Fruit fly (Drosophila melanogaster): ENCODE measurements around the gene CG42847.

The CG42847 gene

dm6 chr2L:9457456-9457855 lies 29.8 kb downstream of the CG42847 start:
- TF ChIP-seq CG17801 (GFP tag; optimal IDR thresholded peaks at IDR 0.05; ENCODE audit: partially characterized antibody) = no peak

- TF ChIP-seq CG17801 (GFP tag; optimal IDR thresholded peaks at IDR 0.05; ENCODE audit: partially characterized antibody) = no peak
Measured at dm6 chr2L:9457865-9458264, 30.2 kb downstream of the CG42847 start.

dm6 chr2L:9459372-9460091 lies 31.9 kb downstream of the CG42847 start:
- TF ChIP-seq CG17801 (GFP tag; optimal IDR thresholded peaks at IDR 0.05; ENCODE audit: partially characterized antibody) = no peak

- no peak for TF ChIP-seq CG17801 (GFP tag; optimal IDR thresholded peaks at IDR 0.05; ENCODE audit: partially characterized antibody)
Measured at dm6 chr2L:9460092-9460473, 32.4 kb downstream of the CG42847 start.

dm6 chr2L:9464455-9465063 lies 36.9 kb downstream of the CG42847 start:
- TF ChIP-seq CG17801 (GFP tag; optimal IDR thresholded peaks at IDR 0.05; ENCODE audit: partially characterized antibody) = no peak

- TF ChIP-seq CG17801 (GFP tag; optimal IDR thresholded peaks at IDR 0.05; ENCODE audit: partially characterized antibody) = no peak
Measured at dm6 chr2L:9467392-9467791, 39.7 kb downstream of the CG42847 start.
